Fruit fly (Drosophila melanogaster) whole organism, prepupa: Measurements from ENCODE around the gene erm.

Experiments used
- CG11902 ChIP-seq: fragments of 200-800 bp; sonication (Bioruptor generic); optimal IDR thresholded peaks from 3 replicates; lab custom pipeline; 2016; ENCODE audit warnings: missing biosample characterization, missing genetic modification characterization
- CG15336 ChIP-seq: fragments of 200-800 bp; sonication (Bioruptor generic); IDR thresholded peaks from 2 replicates; pipeline ENCODE4 v1.3.6; 2022; ENCODE audit warnings: missing biosample characterization, missing genetic modification characterization
- CG6808 ChIP-seq: fragments of 200-800 bp; sonication (Bioruptor generic); optimal IDR thresholded peaks from 3 replicates; lab custom pipeline; 2017; ENCODE audit warnings: missing biosample characterization, missing genetic modification characterization, mild to moderate bottlenecking, moderate library complexity, missing genetic modification reagents
- CG7368 ChIP-seq: fragments of 200-800 bp; sonication (Bioruptor generic); optimal IDR thresholded peaks from 3 replicates; lab custom pipeline; 2016; ENCODE audit warnings: missing biosample characterization, missing genetic modification characterization
- Eip75B ChIP-seq: fragments of 200-800 bp; sonication (Bioruptor generic); optimal IDR thresholded peaks from 3 replicates; lab custom pipeline; 2016; ENCODE audit warnings: missing biosample characterization, missing genetic modification characterization
- Ets96B ChIP-seq: fragments of 200-800 bp; optimal IDR thresholded peaks from 2 replicates; lab custom pipeline; 2019; ENCODE audit warnings: missing biosample characterization, mild to moderate bottlenecking, missing genetic modification characterization, moderate library complexity
- Gug ChIP-seq: fragments of 200-800 bp; sonication (Bioruptor generic); IDR thresholded peaks from 2 replicates; pipeline ENCODE4 v1.3.6; 2022; ENCODE audit warnings: missing biosample characterization, missing genetic modification characterization
- Hr39 ChIP-seq: fragments of 200-800 bp; sonication (Bioruptor generic); optimal IDR thresholded peaks from 2 replicates; lab custom pipeline; 2016; ENCODE audit warnings: missing biosample characterization, missing genetic modification characterization
- Met ChIP-seq: fragments of 200-800 bp; sonication (Bioruptor generic); optimal IDR thresholded peaks from 3 replicates; lab custom pipeline; 2016; ENCODE audit warnings: missing biosample characterization, missing genetic modification characterization
- OdsH ChIP-seq: fragments of 200-800 bp; sonication (Bioruptor generic); optimal IDR thresholded peaks from 3 replicates; lab custom pipeline; 2016; ENCODE audit warnings: missing biosample characterization, missing genetic modification characterization
- Smox ChIP-seq: fragments of 200-800 bp; sonication (Bioruptor generic); optimal IDR thresholded peaks from 3 replicates; lab custom pipeline; 2016; ENCODE audit warnings: missing biosample characterization, missing genetic modification characterization
- Sox14 ChIP-seq: fragments of 200-800 bp; sonication (Bioruptor generic); optimal IDR thresholded peaks from 3 replicates; lab custom pipeline; 2016; ENCODE audit warnings: missing biosample characterization, missing genetic modification characterization
- Sox15 ChIP-seq: fragments of 200-800 bp; sonication (Bioruptor generic); optimal IDR thresholded peaks from 3 replicates; lab custom pipeline; 2016; ENCODE audit warnings: missing biosample characterization, missing genetic modification characterization
- lz ChIP-seq: fragments of 200-800 bp; sonication (Bioruptor generic); optimal IDR thresholded peaks from 3 replicates; lab custom pipeline; 2016; ENCODE audit warnings: missing biosample characterization, missing genetic modification characterization

dm6 chr2L:1907098-1907497 is 63.1 kb downstream of the erm start:
- TF ChIP-seq Gug (GFP tag; lab: Robert Waterston, UW) = no peak
- no peak for TF ChIP-seq Hr39
- no peak for TF ChIP-seq Ets96B (tag; lab: Kevin White, UChicago)
- peak; percentile 6 for TF ChIP-seq OdsH (GFP tag; lab: Kevin White, UChicago)
- no peak for TF ChIP-seq lz (GFP tag; lab: Kevin White, UChicago)
- no peak for TF ChIP-seq Sox15 (GFP tag; lab: Kevin White, UChicago)
- no peak for TF ChIP-seq CG6808 (GFP tag; lab: Kevin White, UChicago)
- peak; percentile 43 for TF ChIP-seq Met (GFP tag; lab: Kevin White, UChicago)
- TF ChIP-seq CG11902 (GFP tag; lab: Kevin White, UChicago) = no peak
- TF ChIP-seq Eip75B (GFP tag; lab: Kevin White, UChicago) = peak; percentile 52
- no peak for TF ChIP-seq Smox (GFP tag; lab: Kevin White, UChicago)
- 0 out of 2 replicates have a peak, but pooled peaks have one; percentile 7 for TF ChIP-seq CG15336
- peak; percentile 25 for TF ChIP-seq Sox14
- TF ChIP-seq CG7368 (GFP tag; lab: Kevin White, UChicago) = peak; percentile 32
